Worm (Caenorhabditis elegans) whole organism, midembryonic: ENCODE results near the gene Y54G2A.28.
A peak's percentile ranks its signal among the peaks of the same experiment; 100 is the strongest.

Experiments used
- T22C8.4 ChIP-seq: fragments of 200-800 bp; sonication (Bioruptor generic); IDR thresholded peaks from 2 replicates; pipeline ENCODE4 v1.3.6; 2022; ENCODE audit warnings: missing genetic modification characterization, missing compliant biosample characterization
- cog-1 ChIP-seq: sonication (generic microtip); optimal IDR thresholded peaks from 2 replicates; lab custom pipeline; 2016; ENCODE audit warnings: missing genetic modification characterization, missing compliant biosample characterization
- flt-1 ChIP-seq: fragments of 200-800 bp; sonication (Bioruptor generic); IDR thresholded peaks from 2 replicates; pipeline ENCODE4 v1.3.6; 2022; ENCODE audit warnings: missing genetic modification characterization, missing compliant biosample characterization
- klf-2 ChIP-seq: fragments of 200-800 bp; sonication (Bioruptor generic); conservative IDR thresholded peaks from 2 replicates; pipeline ENCODE4 v1.3.6; 2022; ENCODE audit warnings: missing genetic modification reagents, missing genetic modification characterization, missing compliant biosample characterization
- med-1 ChIP-seq: sonication (generic microtip); optimal IDR thresholded peaks from 2 replicates; lab custom pipeline; 2017; ENCODE audit warnings: missing genetic modification characterization, mild to moderate bottlenecking, missing compliant biosample characterization, antibody characterized with exemption, missing genetic modification reagents; ENCODE audit not compliant: insufficient read depth
- ref-1 ChIP-seq: fragments of 200-800 bp; sonication (Bioruptor generic); conservative IDR thresholded peaks from 2 replicates; pipeline ENCODE4 v1.3.6; 2022; ENCODE audit warnings: missing genetic modification reagents, missing genetic modification characterization, missing compliant biosample characterization
- tab-1 ChIP-seq: fragments of 200-800 bp; sonication (Bioruptor generic); IDR thresholded peaks from 2 replicates; pipeline ENCODE4 v1.3.6; 2022; ENCODE audit warnings: missing genetic modification characterization, missing compliant biosample characterization
- ztf-23 ChIP-seq: fragments of 200-800 bp; sonication (Bioruptor generic); IDR thresholded peaks from 2 replicates; pipeline ENCODE4 v1.3.6; 2022; ENCODE audit warnings: missing genetic modification reagents, missing genetic modification characterization, missing compliant biosample characterization
- ztf-29 ChIP-seq: fragments of 200-800 bp; sonication (Bioruptor generic); IDR thresholded peaks from 2 replicates; pipeline ENCODE4 v1.3.6; 2022; ENCODE audit warnings: missing genetic modification reagents, missing genetic modification characterization, missing compliant biosample characterization

Gene Y54G2A.28

DNA sequence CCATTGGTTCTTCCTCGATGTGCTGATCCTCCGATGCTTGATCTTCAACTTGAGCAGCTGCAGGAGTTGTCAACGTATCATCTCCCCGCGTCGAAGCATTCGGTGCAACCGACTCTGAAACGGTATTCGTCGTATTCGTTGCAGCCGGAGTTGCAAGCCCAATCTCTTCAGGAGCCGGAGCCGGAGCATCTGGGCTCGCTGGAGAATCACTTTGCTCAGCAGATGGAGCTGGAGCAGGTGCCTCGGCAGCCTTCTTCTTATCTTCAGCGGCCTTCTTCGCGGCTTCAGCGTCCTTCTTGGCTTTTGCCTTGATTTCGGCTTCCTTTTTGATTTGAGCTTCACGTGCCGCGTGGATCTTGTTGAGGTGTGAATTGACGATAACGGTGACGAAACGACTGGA is 26.5 kb upstream of the Y54G2A.28 start:
- TF ChIP-seq flt-1 (GFP tag; lab: Robert Waterston, UW) (no peak), ztf-23 (GFP tag; lab: Robert Waterston, UW) (no peak)

- TF ChIP-seq ztf-29 (GFP tag; lab: Robert Waterston, UW): no peak
- TF ChIP-seq T22C8.4 (GFP tag; lab: Robert Waterston, UW): no peak
- TF ChIP-seq klf-2: no peak
- TF ChIP-seq cog-1 (tag; lab: Kevin White, UChicago): no peak
- TF ChIP-seq ref-1 (GFP tag; lab: Robert Waterston, UW): no peak
- no peak for TF ChIP-seq ztf-23 (GFP tag; lab: Robert Waterston, UW)
- no peak for TF ChIP-seq med-1 (GFP tag; lab: Kevin White, UChicago)
- no peak for TF ChIP-seq tab-1
- TF ChIP-seq flt-1 (GFP tag; lab: Robert Waterston, UW): no peak
Observed at ce11 chrIV:3037932-3038331, 25.7 kb upstream of the Y54G2A.28 start.

DNA sequence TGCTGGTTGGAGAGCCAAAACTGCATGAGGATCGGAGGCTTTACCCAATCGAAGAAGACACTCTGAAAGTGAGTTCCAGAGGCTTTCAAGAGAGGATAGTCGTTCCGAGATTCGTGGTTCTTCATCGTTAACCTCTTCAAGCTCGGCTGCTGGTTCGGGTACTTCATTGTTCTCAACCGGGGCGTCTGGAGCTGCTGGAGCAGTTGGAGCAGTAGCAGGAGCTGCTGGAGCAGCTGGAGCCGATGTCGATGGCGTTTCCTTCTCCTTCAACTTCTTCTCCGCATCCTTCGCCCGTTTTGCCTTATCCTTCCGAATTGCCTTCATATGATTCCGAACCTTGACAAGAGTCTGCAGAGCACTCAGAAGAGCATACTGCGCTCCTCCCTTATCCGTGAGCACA is 23.2 kb upstream of the Y54G2A.28 start:
- no peak for TF ChIP-seq ref-1 (GFP tag; lab: Robert Waterston, UW)
- TF ChIP-seq tab-1: no peak
- no peak for TF ChIP-seq flt-1 (GFP tag; lab: Robert Waterston, UW)
- TF ChIP-seq cog-1 (tag; lab: Kevin White, UChicago): no peak
- TF ChIP-seq klf-2: no peak
- TF ChIP-seq T22C8.4 (GFP tag; lab: Robert Waterston, UW): no peak
- no peak for TF ChIP-seq ztf-29 (GFP tag; lab: Robert Waterston, UW)
- TF ChIP-seq ztf-23 (GFP tag; lab: Robert Waterston, UW): no peak
- TF ChIP-seq med-1 (GFP tag; lab: Kevin White, UChicago): no peak

DNA sequence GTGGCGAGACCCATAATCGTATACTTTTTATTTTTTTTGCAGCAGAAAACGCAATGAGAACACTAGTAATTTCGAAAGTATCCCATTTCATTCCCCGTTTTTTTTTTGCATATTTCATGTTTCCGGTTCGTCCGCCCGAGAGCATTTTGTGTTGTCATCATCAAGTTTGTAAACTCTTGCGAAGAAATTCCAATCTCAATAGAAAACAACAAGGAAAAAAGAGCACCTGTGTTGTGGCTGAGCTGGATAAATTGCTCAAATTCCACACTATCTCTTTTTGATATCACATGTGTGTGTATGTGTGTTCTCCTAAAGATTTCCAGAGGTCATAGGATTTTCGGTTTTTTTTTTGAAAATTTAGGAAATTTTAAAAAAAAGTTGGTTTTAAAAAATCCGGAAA is 19.8 kb upstream of the Y54G2A.28 start:
- TF ChIP-seq ztf-29 (GFP tag; lab: Robert Waterston, UW) (no peak), klf-2 (no peak), cog-1 (tag; lab: Kevin White, UChicago) (no peak), ztf-23 (GFP tag; lab: Robert Waterston, UW) (no peak), flt-1 (GFP tag; lab: Robert Waterston, UW) (no peak), tab-1 (no peak)

DNA sequence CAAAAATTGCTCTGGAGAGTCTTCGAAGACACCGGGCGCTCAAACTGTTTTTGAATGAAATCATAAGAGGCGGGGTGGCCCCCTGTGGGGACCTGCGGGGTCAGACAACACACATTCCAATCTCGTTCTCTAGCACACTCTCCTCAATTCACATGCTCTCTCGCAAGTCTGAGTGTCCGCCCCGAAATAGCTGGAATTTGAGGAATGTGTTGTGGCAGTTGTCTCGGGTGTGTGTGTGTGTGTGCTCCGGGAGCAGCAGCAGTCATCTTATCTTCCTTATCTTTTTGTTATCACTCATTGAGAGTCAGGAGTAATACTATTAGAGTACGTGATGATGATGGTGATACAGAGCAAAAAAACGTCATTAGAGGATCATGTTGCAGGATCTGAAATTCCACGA is 17.7 kb upstream of the Y54G2A.28 start:
- no peak for TF ChIP-seq ztf-23 (GFP tag; lab: Robert Waterston, UW)
- TF ChIP-seq tab-1: no peak
- no peak for TF ChIP-seq ref-1 (GFP tag; lab: Robert Waterston, UW)

- TF ChIP-seq ztf-29 (GFP tag; lab: Robert Waterston, UW) (no peak), ref-1 (GFP tag; lab: Robert Waterston, UW) (no peak), ztf-23 (GFP tag; lab: Robert Waterston, UW) (no peak), tab-1 (no peak), cog-1 (tag; lab: Kevin White, UChicago) (no peak), T22C8.4 (GFP tag; lab: Robert Waterston, UW) (no peak), med-1 (GFP tag; lab: Kevin White, UChicago) (no peak), klf-2 (no peak), flt-1 (GFP tag; lab: Robert Waterston, UW) (no peak)
Observed at ce11 chrIV:3028842-3029241, 16.6 kb upstream of the Y54G2A.28 start, which contains the start of gene ndnf-1. Gene ndnf-1 (minus strand): TSS chrIV:3028942.

- no peak for TF ChIP-seq med-1 (GFP tag; lab: Kevin White, UChicago)
- TF ChIP-seq T22C8.4 (GFP tag; lab: Robert Waterston, UW): peak; percentile 67
- no peak for TF ChIP-seq klf-2
Observed at ce11 chrIV:3025874-3026609, 13.8 kb upstream of the Y54G2A.28 start.

DNA sequence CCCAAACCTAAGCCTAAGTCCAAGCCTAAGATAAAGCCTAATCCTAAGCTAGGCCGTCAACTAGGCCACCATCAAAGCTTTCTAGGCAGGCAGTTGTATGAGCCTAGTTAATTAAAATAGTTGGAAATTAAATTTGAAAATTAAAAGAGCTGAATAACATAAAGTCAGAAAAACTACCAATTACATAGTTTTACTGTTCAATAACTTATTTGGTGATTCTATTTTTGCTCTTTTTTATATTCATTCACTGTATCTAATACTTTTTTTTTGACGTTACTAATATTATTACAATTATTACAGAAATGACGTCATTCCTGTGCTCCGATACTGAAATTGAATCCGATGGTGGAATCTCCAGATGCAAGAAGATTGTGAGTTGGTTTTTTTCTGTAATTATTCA is 7.2 kb upstream of the Y54G2A.28 start, which contains the start of gene lin-22:
Gene lin-22, plus strand, starts transcription at position 301 of the 400 bp plus-strand sequence.
- TF ChIP-seq cog-1 (tag; lab: Kevin White, UChicago) (no peak), ztf-23 (GFP tag; lab: Robert Waterston, UW) (no peak), ztf-29 (GFP tag; lab: Robert Waterston, UW) (no peak), klf-2 (no peak), tab-1 (no peak), flt-1 (GFP tag; lab: Robert Waterston, UW) (no peak), T22C8.4 (GFP tag; lab: Robert Waterston, UW) (no peak), ref-1 (GFP tag; lab: Robert Waterston, UW) (no peak), med-1 (GFP tag; lab: Kevin White, UChicago) (no peak)

ce11 chrIV:3018588-3018987 is 6.4 kb upstream of the Y54G2A.28 start:
- TF ChIP-seq T22C8.4 (GFP tag; lab: Robert Waterston, UW): no peak
- no peak for TF ChIP-seq tab-1
- TF ChIP-seq ztf-23 (GFP tag; lab: Robert Waterston, UW): no peak
- TF ChIP-seq flt-1 (GFP tag; lab: Robert Waterston, UW): no peak
- TF ChIP-seq ztf-29 (GFP tag; lab: Robert Waterston, UW): no peak
- TF ChIP-seq ref-1 (GFP tag; lab: Robert Waterston, UW): no peak
- TF ChIP-seq klf-2: no peak
- TF ChIP-seq cog-1 (tag; lab: Kevin White, UChicago): no peak
- TF ChIP-seq med-1 (GFP tag; lab: Kevin White, UChicago): no peak

ce11 chrIV:3016202-3016601 is 4.0 kb upstream of the Y54G2A.28 start:
- TF ChIP-seq tab-1: no peak
